Worm (Caenorhabditis elegans): Measurements from ENCODE around the gene ccdc-55.

Gene ccdc-55

DNA sequence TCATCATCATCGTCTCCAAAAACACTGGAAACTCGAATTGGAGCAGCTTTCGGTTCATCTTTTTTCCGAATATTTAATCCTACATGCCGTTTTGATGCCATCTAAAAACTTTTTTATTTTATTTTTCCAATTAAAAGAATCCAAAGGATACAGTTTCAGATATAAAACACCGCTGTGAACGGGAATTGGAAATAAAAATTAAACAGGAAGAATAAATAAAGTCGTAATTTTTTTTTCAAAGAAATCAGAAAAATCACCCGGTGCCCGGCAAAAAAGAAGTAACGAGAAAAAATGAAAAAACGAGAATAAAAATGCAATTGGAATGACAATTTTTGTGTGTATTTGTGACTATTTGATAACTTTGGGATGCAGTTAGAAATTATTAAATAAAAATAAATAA lies at the start of gene ccdc-55:
Gene ccdc-55, minus strand, starts transcription at position 101 of the 400 bp plus-strand sequence.
- TF ChIP-seq mbf-1 (tag; optimal IDR thresholded peaks at IDR 0.05) (no peak), aly-2 (tag; optimal IDR thresholded peaks at IDR 0.05) (no peak), nhr-25 (tag; optimal IDR thresholded peaks at IDR 0.05) (no peak), lin-13 (GFP tag; optimal IDR thresholded peaks at IDR 0.05) (no peak), C34F6.9 (tag; optimal IDR thresholded peaks at IDR 0.05) (no peak), unc-55 (GFP tag; optimal IDR thresholded peaks at IDR 0.05) (no peak), ceh-82 (tag; optimal IDR thresholded peaks at IDR 0.05) (no peak), F13H6.1 (tag; optimal IDR thresholded peaks at IDR 0.05) (no peak)

DNA sequence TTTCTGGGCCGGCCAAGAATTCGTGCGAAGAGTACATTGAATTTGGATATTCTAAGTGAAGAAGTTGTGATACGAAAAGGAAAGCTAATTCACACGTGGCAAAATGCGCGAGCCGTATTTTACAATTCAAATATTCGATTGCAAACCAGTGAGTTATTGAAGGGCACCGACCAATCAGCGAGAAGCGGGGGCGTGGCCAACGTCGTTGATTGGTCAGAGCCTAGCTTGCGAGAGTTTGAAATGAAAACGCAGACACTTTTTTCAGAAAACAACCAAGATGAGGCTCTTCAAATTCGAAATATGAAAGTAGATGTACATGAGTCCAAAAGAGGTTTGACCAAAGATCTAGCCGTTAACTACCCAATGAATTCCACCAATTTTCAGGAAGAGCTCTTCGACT lies 42.1 kb upstream of the ccdc-55 start:
- TF ChIP-seq nhr-237 (tag; optimal IDR thresholded peaks at IDR 0.05) (no peak), nhr-10 (tag; optimal IDR thresholded peaks at IDR 0.05) (no peak)

DNA sequence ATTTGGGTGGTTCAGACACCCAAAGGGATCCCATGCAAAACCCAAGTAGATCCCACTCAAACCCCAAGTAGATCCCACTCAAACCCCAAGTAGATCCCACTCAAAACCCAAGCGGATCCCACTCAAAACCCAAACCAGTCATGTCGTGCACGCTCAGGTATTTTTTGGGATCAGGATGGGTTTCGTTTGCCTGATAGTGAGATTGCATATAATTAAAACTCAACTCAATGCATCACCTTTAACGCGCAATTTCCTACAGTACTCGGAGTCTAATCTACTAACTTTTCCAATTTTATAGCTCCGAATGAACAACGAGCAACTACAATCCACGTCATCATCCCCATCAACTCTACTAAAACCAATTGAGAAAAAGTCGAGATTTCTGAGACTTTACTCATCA lies 40.6 kb upstream of the ccdc-55 start, which contains the start of gene phlp-2:
Gene phlp-2, plus strand, starts transcription at position 301 of the 400 bp plus-strand sequence.
- no peak for TF ChIP-seq nhr-129 (tag; optimal IDR thresholded peaks at IDR 0.05)
- no peak for TF ChIP-seq unc-55 (GFP tag; optimal IDR thresholded peaks at IDR 0.05)
- TF ChIP-seq crh-2 (tag; optimal IDR thresholded peaks at IDR 0.05): no peak
- no peak for TF ChIP-seq nhr-25 (tag; optimal IDR thresholded peaks at IDR 0.05)
- no peak for TF ChIP-seq aly-2 (tag; optimal IDR thresholded peaks at IDR 0.05)
- no peak for TF ChIP-seq mab-5 (tag; optimal IDR thresholded peaks at IDR 0.05)
- TF ChIP-seq lsy-2 (tag; optimal IDR thresholded peaks at IDR 0.05): no peak
- TF ChIP-seq snpc-4 (tag; optimal IDR thresholded peaks at IDR 0.05): no peak
- TF ChIP-seq nhr-11 (tag; optimal IDR thresholded peaks at IDR 0.05): no peak
- no peak for TF ChIP-seq nhr-10 (tag; optimal IDR thresholded peaks at IDR 0.05)
- no peak for TF ChIP-seq unc-62 (GFP tag; optimal IDR thresholded peaks at IDR 0.05)
- no peak for TF ChIP-seq ztf-11 (tag; optimal IDR thresholded peaks at IDR 0.05)
- no peak for TF ChIP-seq skn-1 (tag; optimal IDR thresholded peaks at IDR 0.05)
- TF ChIP-seq sma-9 (GFP tag; optimal IDR thresholded peaks at IDR 0.05): no peak
- TF ChIP-seq sma-9 (tag; optimal IDR thresholded peaks at IDR 0.05): no peak
- TF ChIP-seq unc-39 (tag; optimal IDR thresholded peaks at IDR 0.05): no peak

DNA sequence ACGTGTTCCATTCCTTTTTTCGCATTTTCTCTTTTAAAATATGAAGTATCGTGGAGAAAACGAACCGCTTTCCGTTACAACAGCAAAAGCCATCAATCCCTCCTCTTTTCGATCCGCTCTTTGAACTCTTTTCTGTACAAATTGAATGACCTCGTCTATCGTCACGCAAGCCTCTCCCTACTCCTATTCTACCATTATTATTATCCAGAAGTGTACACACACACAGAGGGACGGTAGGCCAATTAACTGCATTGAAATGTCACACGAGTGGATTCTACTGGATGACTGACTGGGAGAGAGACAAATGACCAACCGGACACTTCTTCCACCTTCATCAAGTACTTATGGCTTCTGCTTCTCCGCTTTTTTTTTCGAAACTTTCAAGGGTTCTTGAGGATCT lies 39.6 kb upstream of the ccdc-55 start:
- TF ChIP-seq sma-9 (GFP tag; optimal IDR thresholded peaks at IDR 0.05) (no peak), sma-9 (tag; optimal IDR thresholded peaks at IDR 0.05) (no peak), nhr-129 (tag; optimal IDR thresholded peaks at IDR 0.05) (peak; percentile 8), aly-2 (tag; optimal IDR thresholded peaks at IDR 0.05) (no peak)

DNA sequence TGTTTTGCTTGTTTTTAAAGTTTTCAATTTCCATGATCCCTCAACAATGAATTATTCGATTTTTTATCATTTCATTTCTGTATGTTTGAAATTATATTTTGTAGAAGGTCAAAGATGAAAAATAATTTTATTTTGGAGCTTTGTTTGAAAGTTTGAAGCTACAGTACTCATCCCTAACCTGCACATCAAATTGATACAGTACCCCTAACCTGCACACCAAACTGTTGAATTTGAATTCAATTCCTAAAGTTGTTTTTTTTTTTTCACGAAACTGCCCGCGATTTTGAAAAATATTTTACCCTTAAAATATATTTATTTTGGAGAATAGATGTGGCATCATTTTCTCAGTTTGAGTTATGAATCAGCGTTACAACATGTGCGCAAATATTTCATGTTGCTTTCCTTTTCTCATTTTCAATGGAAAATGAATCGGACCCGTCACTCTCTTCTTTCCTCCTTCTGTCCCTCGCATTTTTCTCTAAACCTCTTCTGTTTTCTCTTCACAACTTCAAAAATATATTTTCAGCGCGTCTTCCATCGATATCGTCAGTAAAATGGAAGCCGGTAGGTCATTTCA lies 37.3 kb upstream of the ccdc-55 start, which contains the start of gene R74.8:
Gene R74.8, plus strand, starts transcription at position 527 of the 577 bp plus-strand sequence.
- TF ChIP-seq blmp-1 (tag; optimal IDR thresholded peaks at IDR 0.05; ENCODE audit: insufficient read depth) (peak; percentile 24), Y55F3AM.14 (GFP tag; optimal IDR thresholded peaks at IDR 0.05) (no peak), lin-13 (GFP tag; optimal IDR thresholded peaks at IDR 0.05) (no peak), egl-27 (tag; optimal IDR thresholded peaks at IDR 0.05) (no peak), unc-55 (GFP tag; optimal IDR thresholded peaks at IDR 0.05) (peak; percentile 37), ceh-16 (tag; optimal IDR thresholded peaks at IDR 0.05) (no peak), alr-1 (tag; optimal IDR thresholded peaks at IDR 0.05) (no peak), lsy-2 (tag; optimal IDR thresholded peaks at IDR 0.05) (peak in 1 of 2 experiments; percentile 15), fos-1 (tag; optimal IDR thresholded peaks at IDR 0.05) (no peak), nhr-23 (tag; optimal IDR thresholded peaks at IDR 0.05) (no peak)

DNA sequence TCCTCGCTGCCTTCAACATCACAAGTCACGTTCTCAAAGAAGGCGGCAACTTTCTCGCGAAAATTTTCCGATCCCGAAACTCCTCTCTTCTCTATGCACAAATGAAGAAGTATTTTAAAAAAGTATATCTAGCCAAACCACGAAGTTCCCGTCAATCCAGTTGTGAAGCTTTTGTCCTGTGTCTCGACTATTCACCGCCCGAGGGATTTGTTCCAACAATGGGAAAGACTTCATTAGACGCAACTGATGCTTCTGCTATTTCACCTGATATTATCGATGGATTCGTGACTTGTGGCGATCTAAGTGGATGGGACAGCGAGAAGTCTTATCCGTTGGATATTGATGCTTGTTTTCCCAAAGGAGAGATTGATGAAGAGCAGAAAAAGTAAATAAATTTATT lies 36.4 kb upstream of the ccdc-55 start:
- TF ChIP-seq gmeb-1 (tag; optimal IDR thresholded peaks at IDR 0.05): no peak
- no peak for TF ChIP-seq ama-1 (optimal IDR thresholded peaks at IDR 0.05)
- TF ChIP-seq unc-62 (GFP tag; optimal IDR thresholded peaks at IDR 0.05): no peak
- TF ChIP-seq nhr-6 (tag; optimal IDR thresholded peaks at IDR 0.05): no peak
- TF ChIP-seq sem-4 (tag; optimal IDR thresholded peaks at IDR 0.05): no peak

Measured in whole organism, L2 larva.